Worm (Caenorhabditis elegans): ENCODE measurements around the gene K10G6.9.

K10G6.9 gene

DNA sequence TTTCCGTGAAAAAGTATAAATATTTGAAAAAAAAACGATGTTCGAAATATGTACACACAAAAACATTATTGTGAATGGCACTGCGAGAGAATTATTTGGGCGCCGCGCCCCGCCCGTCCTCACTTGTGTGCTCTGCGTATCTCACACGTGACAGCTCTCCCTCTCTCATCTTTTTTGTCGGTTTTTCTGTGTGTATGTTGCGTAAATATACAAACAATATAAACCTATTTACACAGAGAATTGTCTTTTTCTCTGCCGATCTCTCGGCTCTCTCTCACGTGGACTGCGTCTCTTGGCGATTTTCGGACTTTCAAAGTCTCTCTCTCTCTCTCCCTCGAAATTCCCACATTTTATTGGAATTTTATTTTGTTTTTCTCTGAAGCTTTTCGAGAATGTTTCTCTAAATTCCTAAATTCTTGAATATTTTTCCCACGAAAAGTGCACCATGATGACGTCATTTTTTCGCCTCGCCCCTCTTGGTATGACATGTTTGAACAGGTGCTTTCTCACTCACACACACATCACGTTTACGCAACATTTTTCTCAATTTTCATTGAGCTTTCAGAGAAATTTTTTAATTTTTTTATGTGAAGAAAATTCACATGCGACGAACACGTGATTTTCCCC lies 13.3 kb upstream of the K10G6.9 start (continued):
- TF ChIP-seq ceh-82 (tag; optimal IDR thresholded peaks at IDR 0.05) (no peak), hmg-11 (tag; optimal IDR thresholded peaks at IDR 0.05) (peak; percentile 78), nhr-11 (tag; optimal IDR thresholded peaks at IDR 0.05) (peak; percentile 69), nhr-43 (tag; optimal IDR thresholded peaks at IDR 0.05; ENCODE audit: poor library complexity, severe bottlenecking) (no peak), elt-3 (tag; optimal IDR thresholded peaks at IDR 0.05) (no peak), skn-1 (tag; optimal IDR thresholded peaks at IDR 0.05) (no peak), pqm-1 (tag; optimal IDR thresholded peaks at IDR 0.05) (peak; percentile 87), ztf-4 (tag; optimal IDR thresholded peaks at IDR 0.05) (peak; percentile 48), nhr-12 (tag; optimal IDR thresholded peaks at IDR 0.05) (no peak), nhr-28 (tag; optimal IDR thresholded peaks at IDR 0.05) (no peak)

DNA sequence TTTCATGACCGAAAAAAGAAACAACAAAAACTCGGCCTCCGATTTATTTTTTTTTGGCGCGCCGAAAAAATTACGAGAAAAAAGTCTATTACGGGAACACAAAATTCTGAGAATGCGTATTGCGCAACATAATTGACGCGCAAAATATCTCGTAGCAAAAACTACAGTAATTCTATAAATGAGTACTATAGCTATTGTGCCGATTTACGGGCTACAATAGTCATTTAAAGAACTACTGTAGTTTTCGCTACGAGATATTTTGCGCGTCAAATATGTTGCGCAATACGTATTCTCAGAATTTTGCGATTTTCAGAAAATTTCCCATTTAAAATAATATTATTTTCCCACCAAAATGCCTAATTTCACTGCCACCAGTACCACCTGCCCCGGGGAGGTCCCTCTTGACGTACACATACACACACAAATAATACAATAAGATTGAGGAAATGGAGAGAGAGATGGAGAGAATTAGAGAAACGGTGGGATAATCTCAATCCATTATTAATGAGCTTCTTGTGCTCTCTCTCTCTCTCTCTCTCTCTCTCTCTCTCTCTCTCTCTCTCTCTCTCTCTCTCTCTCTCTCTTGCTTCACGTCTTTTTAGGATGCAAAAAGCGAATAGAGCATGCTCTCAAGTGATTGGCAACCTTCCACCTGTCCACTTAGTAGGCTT lies 12.5 kb upstream of the K10G6.9 start:
- TF ChIP-seq R02D3.7 (tag; optimal IDR thresholded peaks at IDR 0.05) (no peak), skn-1 (tag; optimal IDR thresholded peaks at IDR 0.05) (no peak), nfya-1 (tag; optimal IDR thresholded peaks at IDR 0.05; ENCODE audit: insufficient read depth) (peak; percentile 10), elt-3 (tag; optimal IDR thresholded peaks at IDR 0.05) (no peak), ama-1 (optimal IDR thresholded peaks at IDR 0.05) (no peak), jun-1 (tag; optimal IDR thresholded peaks at IDR 0.05) (no peak), sea-2 (GFP tag; optimal IDR thresholded peaks at IDR 0.05) (peak; percentile 91), egl-5 (tag; optimal IDR thresholded peaks at IDR 0.05) (no peak), lin-15B (tag; optimal IDR thresholded peaks at IDR 0.05) (no peak), nhr-77 (tag; optimal IDR thresholded peaks at IDR 0.05) (no peak), ztf-4 (tag; optimal IDR thresholded peaks at IDR 0.05) (no peak), aly-2 (tag; optimal IDR thresholded peaks at IDR 0.05) (no peak), elt-1 (tag; optimal IDR thresholded peaks at IDR 0.05) (no peak), mml-1 (tag; optimal IDR thresholded peaks at IDR 0.05) (no peak), nhr-23 (tag; optimal IDR thresholded peaks at IDR 0.05) (no peak), pha-4 (tag; optimal IDR thresholded peaks at IDR 0.05) (no peak)

DNA sequence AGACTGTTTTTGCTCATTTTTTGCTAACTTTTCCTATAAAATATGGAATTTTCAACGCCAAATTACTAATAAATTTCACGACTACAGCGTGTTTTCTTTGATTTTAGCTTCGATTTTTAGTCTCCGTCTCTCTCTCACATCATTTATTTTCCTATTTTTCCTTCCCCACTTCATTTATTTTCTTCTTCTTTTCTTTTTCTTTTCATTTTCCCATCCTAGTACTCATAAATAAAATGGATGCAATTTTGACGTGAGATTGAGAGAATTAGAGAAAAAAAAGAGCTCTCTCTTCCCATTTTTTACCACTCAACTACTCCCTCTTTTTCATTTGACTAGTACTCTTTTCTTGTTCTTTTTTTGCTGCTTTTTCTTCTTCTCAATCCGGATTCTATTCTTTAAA lies 11.8 kb upstream of the K10G6.9 start:
- no peak for TF ChIP-seq fos-1 (tag; optimal IDR thresholded peaks at IDR 0.05)
- TF ChIP-seq nhr-12 (tag; optimal IDR thresholded peaks at IDR 0.05), result no peak
- no peak for TF ChIP-seq nhr-25 (tag; optimal IDR thresholded peaks at IDR 0.05)
- TF ChIP-seq mml-1 (tag; optimal IDR thresholded peaks at IDR 0.05), result no peak
- no peak for TF ChIP-seq ama-1 (optimal IDR thresholded peaks at IDR 0.05)
- TF ChIP-seq mdl-1 (tag; optimal IDR thresholded peaks at IDR 0.05), result no peak
- TF ChIP-seq egl-27 (tag; optimal IDR thresholded peaks at IDR 0.05), result no peak
- TF ChIP-seq elt-3 (tag; optimal IDR thresholded peaks at IDR 0.05), result no peak
- no peak for TF ChIP-seq aly-2 (tag; optimal IDR thresholded peaks at IDR 0.05)
- TF ChIP-seq ceh-28 (tag; optimal IDR thresholded peaks at IDR 0.05), result no peak
- TF ChIP-seq nhr-23 (tag; optimal IDR thresholded peaks at IDR 0.05), result no peak
- peak; percentile 47 for TF ChIP-seq nfya-1 (tag; optimal IDR thresholded peaks at IDR 0.05; ENCODE audit: insufficient read depth)
- peak; percentile 24 for TF ChIP-seq fkh-10 (GFP tag; optimal IDR thresholded peaks at IDR 0.05)
- no peak for TF ChIP-seq ztf-11 (tag; optimal IDR thresholded peaks at IDR 0.05)
- no peak for TF ChIP-seq sea-2 (GFP tag; optimal IDR thresholded peaks at IDR 0.05)
- TF ChIP-seq ztf-4 (tag; optimal IDR thresholded peaks at IDR 0.05), result no peak

DNA sequence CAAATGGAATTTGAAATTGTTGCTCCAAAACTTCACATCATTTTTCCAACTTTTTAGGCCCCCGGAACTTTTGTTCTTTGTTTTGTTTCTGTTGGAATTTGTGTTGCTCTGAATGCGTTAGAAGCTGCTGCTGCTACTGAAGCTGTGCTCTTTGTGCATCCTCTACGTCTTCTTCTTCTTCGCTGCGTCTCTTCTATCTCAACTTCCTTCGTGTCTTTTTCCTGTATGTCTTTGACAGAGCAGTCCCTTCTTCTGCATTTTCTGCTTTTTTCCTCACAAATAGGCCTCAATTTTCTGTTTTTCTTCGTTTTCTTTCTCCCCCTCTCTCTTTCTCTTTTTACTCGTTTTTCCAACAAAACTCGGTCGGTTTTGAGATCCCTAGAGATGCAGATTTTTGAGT lies 10.8 kb upstream of the K10G6.9 start:
- TF ChIP-seq nhr-67 (tag; optimal IDR thresholded peaks at IDR 0.05), result no peak
- TF ChIP-seq nfya-1 (tag; optimal IDR thresholded peaks at IDR 0.05; ENCODE audit: insufficient read depth), result peak; percentile 58
- TF ChIP-seq ama-1 (optimal IDR thresholded peaks at IDR 0.05), result peak; percentile 9
- no peak for TF ChIP-seq ztf-4 (tag; optimal IDR thresholded peaks at IDR 0.05)
- TF ChIP-seq lin-39 (tag; optimal IDR thresholded peaks at IDR 0.05), result peak; percentile 49

DNA sequence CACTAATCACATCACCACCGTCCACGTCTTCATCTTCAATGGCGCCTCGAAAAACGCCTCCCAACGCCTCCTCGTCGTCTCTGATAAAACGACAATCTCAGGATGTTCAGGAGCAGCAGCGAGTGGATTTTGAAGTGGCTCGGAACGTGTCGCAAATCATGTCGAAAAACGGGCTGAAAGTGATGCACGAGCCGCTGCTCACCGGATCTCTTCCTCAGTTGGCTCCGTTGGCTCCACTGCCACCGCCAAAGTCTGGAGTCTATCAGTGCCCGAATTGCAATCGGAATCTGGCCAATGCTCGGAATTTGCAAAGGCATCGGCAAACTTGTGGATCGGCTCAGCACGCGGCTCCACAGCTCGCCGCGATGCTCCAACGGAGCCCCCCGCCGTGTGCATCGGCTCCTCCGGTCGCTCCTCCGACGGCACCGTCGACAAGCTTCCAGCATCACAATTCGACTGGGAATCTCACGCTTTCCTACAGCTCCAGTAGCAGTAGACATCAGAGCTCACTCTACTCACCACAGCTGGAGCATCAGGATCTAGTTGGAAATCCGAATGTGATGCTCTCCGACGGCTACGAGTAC lies 7.7 kb upstream of the K10G6.9 start:
- TF ChIP-seq elt-3 (tag; optimal IDR thresholded peaks at IDR 0.05), result no peak
- no peak for TF ChIP-seq ceh-16 (tag; optimal IDR thresholded peaks at IDR 0.05)
- TF ChIP-seq nhr-67 (tag; optimal IDR thresholded peaks at IDR 0.05), result no peak
- TF ChIP-seq fkh-10 (GFP tag; optimal IDR thresholded peaks at IDR 0.05), result no peak

Measured in whole organism, L3 larva.